Fruit fly (Drosophila melanogaster): ENCODE results near the gene DnaJ-1.

The DnaJ-1 gene

dm6 chr3L:5770817-5771425 is 18.9 kb upstream of the DnaJ-1 start:
- peak; percentile 65 for TF ChIP-seq CG32121 (GFP tag; IDR thresholded peaks at IDR 0.05)
- TF ChIP-seq fd96Ca (GFP tag; IDR thresholded peaks at IDR 0.05): peak; percentile 58; the same call in 1 of the 3 replicates
- peak; percentile 77 for TF ChIP-seq CG34367 (tag; optimal IDR thresholded peaks at IDR 0.05)
- peak; percentile 24 for TF ChIP-seq CG13204 (GFP tag; optimal IDR thresholded peaks at IDR 0.05)
- TF ChIP-seq rn (GFP tag; IDR thresholded peaks at IDR 0.05): no peak
- TF ChIP-seq CG14655 (GFP tag; optimal IDR thresholded peaks at IDR 0.05): no peak
- peak; percentile 87 for TF ChIP-seq CG8301 (tag; optimal IDR thresholded peaks at IDR 0.05)
- peak; percentile 34; the same call in 1 of the 2 replicates for TF ChIP-seq CG12605 (GFP tag; IDR thresholded peaks at IDR 0.05)
- TF ChIP-seq CG4496 (GFP tag; IDR thresholded peaks at IDR 0.05): peak; percentile 82
- peak; percentile 79 for TF ChIP-seq CG9948 (tag; optimal IDR thresholded peaks at IDR 0.05)
- TF ChIP-seq Snoo (tag; optimal IDR thresholded peaks at IDR 0.05): peak; percentile 78
- peak; percentile 80 for TF ChIP-seq CG15710 (tag; optimal IDR thresholded peaks at IDR 0.05)
- no peak for TF ChIP-seq Pif1B (GFP tag; optimal IDR thresholded peaks at IDR 0.05)
- TF ChIP-seq D1 (tag; optimal IDR thresholded peaks at IDR 0.05): no peak
- no peak for TF ChIP-seq EcR (GFP tag; optimal IDR thresholded peaks at IDR 0.05)
- TF ChIP-seq CG8159 (tag; optimal IDR thresholded peaks at IDR 0.05): peak; percentile 85
- peak; percentile 58 for TF ChIP-seq Ets98B (GFP tag; IDR thresholded peaks at IDR 0.05)
- TF ChIP-seq CG17806 (tag; optimal IDR thresholded peaks at IDR 0.05): peak; percentile 84
- no peak for TF ChIP-seq Pif1A (GFP tag; optimal IDR thresholded peaks at IDR 0.05)
- no peak for TF ChIP-seq CG10348 (GFP tag; IDR thresholded peaks at IDR 0.05)
- TF ChIP-seq gl (tag; optimal IDR thresholded peaks at IDR 0.05): peak; percentile 28

- TF ChIP-seq EcR (GFP tag; optimal IDR thresholded peaks at IDR 0.05): peak; percentile 94
- TF ChIP-seq CG17806 (tag; optimal IDR thresholded peaks at IDR 0.05): peak; percentile 59
- TF ChIP-seq CG10348 (GFP tag; IDR thresholded peaks at IDR 0.05): no peak
- peak; percentile 50; the same call in 1 of the 2 replicates for TF ChIP-seq rn (GFP tag; IDR thresholded peaks at IDR 0.05)
- peak; percentile 69 for TF ChIP-seq Pif1B (GFP tag; optimal IDR thresholded peaks at IDR 0.05)
- peak; percentile 66 for TF ChIP-seq CG9948 (tag; optimal IDR thresholded peaks at IDR 0.05)
- TF ChIP-seq CG32121 (GFP tag; IDR thresholded peaks at IDR 0.05): peak; percentile 51
- peak; percentile 78 for TF ChIP-seq CG4496 (GFP tag; IDR thresholded peaks at IDR 0.05)
- TF ChIP-seq CG8301 (tag; optimal IDR thresholded peaks at IDR 0.05): peak; percentile 64
- TF ChIP-seq CG14655 (GFP tag; optimal IDR thresholded peaks at IDR 0.05): no peak
- peak; percentile 93 for TF ChIP-seq CG13204 (GFP tag; optimal IDR thresholded peaks at IDR 0.05)
- TF ChIP-seq CG15710 (tag; optimal IDR thresholded peaks at IDR 0.05): peak; percentile 86
- no peak for TF ChIP-seq Pif1A (GFP tag; optimal IDR thresholded peaks at IDR 0.05)
- TF ChIP-seq CG12605 (GFP tag; IDR thresholded peaks at IDR 0.05): peak; percentile 76
- TF ChIP-seq fd96Ca (GFP tag; IDR thresholded peaks at IDR 0.05): peak; percentile 74
- peak; percentile 82 for TF ChIP-seq CG8159 (tag; optimal IDR thresholded peaks at IDR 0.05)
- no peak for TF ChIP-seq D1 (tag; optimal IDR thresholded peaks at IDR 0.05)
- peak; percentile 40 for TF ChIP-seq Ets98B (GFP tag; IDR thresholded peaks at IDR 0.05)
- peak; percentile 56 for TF ChIP-seq Snoo (tag; optimal IDR thresholded peaks at IDR 0.05)
- peak; percentile 97 for TF ChIP-seq gl (tag; optimal IDR thresholded peaks at IDR 0.05)
- TF ChIP-seq CG34367 (tag; optimal IDR thresholded peaks at IDR 0.05): peak; percentile 82
Observed at dm6 chr3L:5770113-5770798, 18.3 kb upstream of the DnaJ-1 start.

dm6 chr3L:5768532-5769497 is 16.8 kb upstream of the DnaJ-1 start, which contains the start of the genes Ppat-Dpck and scny:
Gene Ppat-Dpck, minus strand, starts transcription at chr3L:5768794.
Gene scny, plus strand, starts transcription at chr3L:5769002.
- TF ChIP-seq CG12605 (GFP tag; IDR thresholded peaks at IDR 0.05) (peak; percentile 57; the same call in 1 of the 2 replicates), EcR (GFP tag; optimal IDR thresholded peaks at IDR 0.05) (peak; percentile 82), CG17806 (tag; optimal IDR thresholded peaks at IDR 0.05) (no peak), gl (tag; optimal IDR thresholded peaks at IDR 0.05) (peak; percentile 17), CG8159 (tag; optimal IDR thresholded peaks at IDR 0.05) (no peak)

dm6 chr3L:5765844-5766200 is 13.8 kb upstream of the DnaJ-1 start, which contains the start of gene Txl:
Gene Txl, plus strand, starts transcription at chr3L:5765846.
- TF ChIP-seq CG32121 (GFP tag; IDR thresholded peaks at IDR 0.05) (no peak), CG17806 (tag; optimal IDR thresholded peaks at IDR 0.05) (no peak), CG8159 (tag; optimal IDR thresholded peaks at IDR 0.05) (no peak), fd96Ca (GFP tag; IDR thresholded peaks at IDR 0.05) (no peak), Ets98B (GFP tag; IDR thresholded peaks at IDR 0.05) (no peak), CG10348 (GFP tag; IDR thresholded peaks at IDR 0.05) (no peak), Pif1B (GFP tag; optimal IDR thresholded peaks at IDR 0.05) (no peak), CG15710 (tag; optimal IDR thresholded peaks at IDR 0.05) (no peak), CG34367 (tag; optimal IDR thresholded peaks at IDR 0.05) (no peak), CG8301 (tag; optimal IDR thresholded peaks at IDR 0.05) (no peak)
